Worm (Caenorhabditis elegans): Measurements from ENCODE around the gene twk-5.

twk-5 gene

DNA sequence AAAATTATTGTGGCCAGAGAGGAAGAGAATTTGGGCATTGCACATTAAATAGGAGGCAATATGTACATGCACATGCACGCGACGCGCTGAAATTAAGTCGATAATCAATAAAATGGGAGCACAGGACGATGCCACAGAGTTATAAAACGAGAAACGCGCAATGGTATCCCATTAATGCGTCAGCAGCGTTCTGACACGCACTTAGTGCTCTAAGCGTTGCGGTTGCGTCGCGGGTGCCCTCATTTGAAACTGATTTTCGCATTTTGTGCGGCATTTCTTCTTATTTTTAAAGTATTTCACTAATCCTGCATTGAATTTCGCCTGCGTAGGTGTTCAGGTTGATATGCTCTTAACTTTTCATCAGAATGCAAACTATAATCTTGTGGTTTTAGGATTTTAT is 32.1 kb downstream of the twk-5 start, which contains the start of gene rsp-1:
Gene rsp-1 (plus strand): TSS at position 338 of the 400 bp plus-strand sequence.
- TF ChIP-seq elt-1 (tag; optimal IDR thresholded peaks at IDR 0.05) (peak; percentile 26), nhr-43 (tag; optimal IDR thresholded peaks at IDR 0.05; ENCODE audit: poor library complexity, severe bottlenecking) (peak; percentile 87), nhr-25 (tag; optimal IDR thresholded peaks at IDR 0.05) (peak; percentile 87), zag-1 (tag; optimal IDR thresholded peaks at IDR 0.05) (peak; percentile 7), R02D3.7 (tag; optimal IDR thresholded peaks at IDR 0.05) (peak; percentile 85), mdl-1 (tag; optimal IDR thresholded peaks at IDR 0.05) (no peak), ztf-11 (tag; optimal IDR thresholded peaks at IDR 0.05) (no peak), skn-1 (tag; optimal IDR thresholded peaks at IDR 0.05) (peak; percentile 45), nhr-237 (tag; optimal IDR thresholded peaks at IDR 0.05) (no peak), egl-5 (tag; optimal IDR thresholded peaks at IDR 0.05) (peak; percentile 85), nhr-11 (tag; optimal IDR thresholded peaks at IDR 0.05) (peak; percentile 70), daf-12 (tag; optimal IDR thresholded peaks at IDR 0.05) (no peak), ceh-82 (tag; optimal IDR thresholded peaks at IDR 0.05) (peak; percentile 28), nhr-23 (tag; optimal IDR thresholded peaks at IDR 0.05) (peak; percentile 96), nfya-1 (tag; optimal IDR thresholded peaks at IDR 0.05; ENCODE audit: insufficient read depth) (peak; percentile 88), ceh-16 (tag; optimal IDR thresholded peaks at IDR 0.05) (no peak), lin-39 (tag; optimal IDR thresholded peaks at IDR 0.05) (peak; percentile 95), hmg-11 (tag; optimal IDR thresholded peaks at IDR 0.05) (peak; percentile 80), elt-2 (tag; optimal IDR thresholded peaks at IDR 0.05) (peak; percentile 90), fkh-10 (GFP tag; optimal IDR thresholded peaks at IDR 0.05) (no peak), sea-2 (GFP tag; optimal IDR thresholded peaks at IDR 0.05) (peak; percentile 68), lsy-12 (tag; optimal IDR thresholded peaks at IDR 0.05) (peak; percentile 89), tbx-2 (tag; optimal IDR thresholded peaks at IDR 0.05) (peak; percentile 74), ceh-28 (tag; optimal IDR thresholded peaks at IDR 0.05) (peak; percentile 87), snpc-4 (tag; optimal IDR thresholded peaks at IDR 0.05) (peak; percentile 90), jun-1 (tag; optimal IDR thresholded peaks at IDR 0.05) (peak; percentile 82), fkh-2 (tag; optimal IDR thresholded peaks at IDR 0.05) (no peak), pqm-1 (tag; optimal IDR thresholded peaks at IDR 0.05) (peak; percentile 84), ztf-4 (tag; optimal IDR thresholded peaks at IDR 0.05) (peak; percentile 50), lin-15B (tag; optimal IDR thresholded peaks at IDR 0.05) (peak; percentile 90), pha-4 (tag; optimal IDR thresholded peaks at IDR 0.05) (peak; percentile 95)

- no peak for TF ChIP-seq ceh-16 (tag; optimal IDR thresholded peaks at IDR 0.05)
- TF ChIP-seq unc-62 (GFP tag; optimal IDR thresholded peaks at IDR 0.05) = no peak
- TF ChIP-seq nhr-11 (tag; optimal IDR thresholded peaks at IDR 0.05) = no peak
Observed at ce11 chrII:11452498-11453005, 32.5 kb downstream of the twk-5 start, which contains the start of gene rsp-2. TSS of gene rsp-2 (minus strand) at chrII:11452955.

DNA sequence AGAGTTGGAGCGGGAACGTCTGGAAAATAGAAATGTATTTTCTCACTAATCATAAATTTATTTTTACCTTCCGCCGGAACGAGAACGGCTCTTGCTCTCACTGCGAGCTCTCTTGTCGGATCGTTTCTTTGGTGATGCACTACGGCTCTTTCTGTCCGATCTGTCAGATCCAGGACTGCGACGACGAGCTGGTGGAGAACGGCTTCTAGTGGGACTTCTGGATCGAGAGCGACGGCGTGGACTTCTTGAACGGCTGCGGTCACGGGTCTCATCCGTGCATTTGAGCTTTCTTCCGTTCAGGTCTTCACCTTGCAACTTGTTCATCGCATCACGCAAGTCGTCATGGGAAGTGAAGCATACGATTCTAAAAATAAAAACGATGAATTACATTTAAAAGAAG is 33.4 kb downstream of the twk-5 start:
- TF ChIP-seq nhr-11 (tag; optimal IDR thresholded peaks at IDR 0.05) = no peak
- no peak for TF ChIP-seq nhr-77 (tag; optimal IDR thresholded peaks at IDR 0.05)
- no peak for TF ChIP-seq nfya-1 (tag; optimal IDR thresholded peaks at IDR 0.05; ENCODE audit: insufficient read depth)
- no peak for TF ChIP-seq skn-1 (tag; optimal IDR thresholded peaks at IDR 0.05)
- no peak for TF ChIP-seq nhr-12 (tag; optimal IDR thresholded peaks at IDR 0.05)
- no peak for TF ChIP-seq lin-39 (tag; optimal IDR thresholded peaks at IDR 0.05)
- no peak for TF ChIP-seq ama-1 (optimal IDR thresholded peaks at IDR 0.05)
- TF ChIP-seq ceh-82 (tag; optimal IDR thresholded peaks at IDR 0.05) = no peak
- no peak for TF ChIP-seq nhr-67 (tag; optimal IDR thresholded peaks at IDR 0.05)
- TF ChIP-seq R02D3.7 (tag; optimal IDR thresholded peaks at IDR 0.05) = no peak
- TF ChIP-seq fkh-10 (GFP tag; optimal IDR thresholded peaks at IDR 0.05) = no peak
- TF ChIP-seq lsy-12 (tag; optimal IDR thresholded peaks at IDR 0.05) = no peak
- no peak for TF ChIP-seq mdl-1 (tag; optimal IDR thresholded peaks at IDR 0.05)
- no peak for TF ChIP-seq lin-15B (tag; optimal IDR thresholded peaks at IDR 0.05)
- TF ChIP-seq daf-12 (tag; optimal IDR thresholded peaks at IDR 0.05) = no peak
- no peak for TF ChIP-seq eor-1 (tag; optimal IDR thresholded peaks at IDR 0.05)
- TF ChIP-seq mml-1 (tag; optimal IDR thresholded peaks at IDR 0.05) = no peak

- TF ChIP-seq lin-39 (tag; optimal IDR thresholded peaks at IDR 0.05) = no peak
- TF ChIP-seq nhr-76 (tag; optimal IDR thresholded peaks at IDR 0.05) = no peak
- no peak for TF ChIP-seq fkh-2 (tag; optimal IDR thresholded peaks at IDR 0.05)
- no peak for TF ChIP-seq jun-1 (tag; optimal IDR thresholded peaks at IDR 0.05)
- no peak for TF ChIP-seq fos-1 (tag; optimal IDR thresholded peaks at IDR 0.05)
- no peak for TF ChIP-seq lsy-12 (tag; optimal IDR thresholded peaks at IDR 0.05)
- no peak for TF ChIP-seq sea-2 (GFP tag; optimal IDR thresholded peaks at IDR 0.05)
- no peak for TF ChIP-seq lin-15B (tag; optimal IDR thresholded peaks at IDR 0.05)
- TF ChIP-seq zag-1 (tag; optimal IDR thresholded peaks at IDR 0.05) = no peak
- TF ChIP-seq skn-1 (tag; optimal IDR thresholded peaks at IDR 0.05) = no peak
- TF ChIP-seq ceh-28 (tag; optimal IDR thresholded peaks at IDR 0.05) = no peak
- TF ChIP-seq ceh-82 (tag; optimal IDR thresholded peaks at IDR 0.05) = no peak
- no peak for TF ChIP-seq nfya-1 (tag; optimal IDR thresholded peaks at IDR 0.05; ENCODE audit: insufficient read depth)
- TF ChIP-seq eor-1 (tag; optimal IDR thresholded peaks at IDR 0.05) = no peak
- TF ChIP-seq nhr-43 (tag; optimal IDR thresholded peaks at IDR 0.05; ENCODE audit: poor library complexity, severe bottlenecking) = no peak
- TF ChIP-seq egl-27 (tag; optimal IDR thresholded peaks at IDR 0.05) = no peak
Observed at ce11 chrII:11450882-11451281, 34.2 kb downstream of the twk-5 start.
